Worm (Caenorhabditis elegans): Measurements from ENCODE around the gene pcs-1.

pcs-1 gene

ce11 chrII:11571260-11571854, 6.2 kb downstream of the pcs-1 start, which contains the start of gene F54D5.3:
Gene F54D5.3, plus strand, starts transcription at chrII:11571805.
- TF ChIP-seq zip-8 (tag; optimal IDR thresholded peaks at IDR 0.05), result peak; percentile 98
- TF ChIP-seq sem-2 (GFP tag; optimal IDR thresholded peaks at IDR 0.05), result no peak

- no peak for TF ChIP-seq nhr-76 (tag; optimal IDR thresholded peaks at IDR 0.05)
- TF ChIP-seq ceh-83 (GFP tag; optimal IDR thresholded peaks at IDR 0.05), result no peak
- TF ChIP-seq bed-3 (GFP tag; optimal IDR thresholded peaks at IDR 0.05), result no peak
- TF ChIP-seq ceh-43 (GFP tag; optimal IDR thresholded peaks at IDR 0.05), result no peak
- no peak for TF ChIP-seq mep-1 (tag; optimal IDR thresholded peaks at IDR 0.05)
- TF ChIP-seq drap-1 (GFP tag; optimal IDR thresholded peaks at IDR 0.05), result no peak
- no peak for TF ChIP-seq cnd-1 (tag; optimal IDR thresholded peaks at IDR 0.05)
- TF ChIP-seq sem-2 (GFP tag; optimal IDR thresholded peaks at IDR 0.05), result no peak
- TF ChIP-seq snpc-4 (tag; optimal IDR thresholded peaks at IDR 0.05), result no peak
- no peak for TF ChIP-seq mab-5 (tag; optimal IDR thresholded peaks at IDR 0.05)
- no peak for TF ChIP-seq nhr-28 (tag; optimal IDR thresholded peaks at IDR 0.05)
- TF ChIP-seq nhr-12 (tag; optimal IDR thresholded peaks at IDR 0.05), result no peak
- TF ChIP-seq blmp-1 (tag; optimal IDR thresholded peaks at IDR 0.05), result no peak
- TF ChIP-seq unc-120 (tag; optimal IDR thresholded peaks at IDR 0.05; ENCODE audit: poor library complexity, severe bottlenecking), result no peak
- TF ChIP-seq unc-39 (tag; optimal IDR thresholded peaks at IDR 0.05), result no peak
These were observed 8.2 kb downstream of the pcs-1 start, which contains the start of the genes F54D5.23 and F54D5.4 for ce11 chrII:11569213-11569868. Gene F54D5.23, minus strand, starts transcription at chrII:11569287. Gene F54D5.4, plus strand, starts transcription at chrII:11569818.

ce11 chrII:11568670-11569069, 8.9 kb downstream of the pcs-1 start:
- TF ChIP-seq unc-120 (tag; optimal IDR thresholded peaks at IDR 0.05; ENCODE audit: poor library complexity, severe bottlenecking) (no peak), lin-32 (GFP tag; optimal IDR thresholded peaks at IDR 0.05) (peak; percentile 66), ceh-43 (GFP tag; optimal IDR thresholded peaks at IDR 0.05) (no peak), lsy-2 (tag; optimal IDR thresholded peaks at IDR 0.05) (peak; percentile 7), hlh-1 (tag; optimal IDR thresholded peaks at IDR 0.05) (peak; percentile 62)

ce11 chrII:11566970-11567711, 10.4 kb downstream of the pcs-1 start, which contains the start of gene F54D5.5:
Gene F54D5.5, minus strand, starts transcription at chrII:11567020.
- TF ChIP-seq elt-3 (tag; optimal IDR thresholded peaks at IDR 0.05) (no peak), zip-8 (tag; optimal IDR thresholded peaks at IDR 0.05) (no peak), unc-62 (GFP tag; optimal IDR thresholded peaks at IDR 0.05) (peak; percentile 48), nhr-237 (tag; optimal IDR thresholded peaks at IDR 0.05) (no peak), drap-1 (GFP tag; optimal IDR thresholded peaks at IDR 0.05) (peak; percentile 23), nhr-76 (tag; optimal IDR thresholded peaks at IDR 0.05) (no peak), unc-39 (tag; optimal IDR thresholded peaks at IDR 0.05) (peak; percentile 63), pha-4 (tag; optimal IDR thresholded peaks at IDR 0.05) (peak; percentile 16), mep-1 (tag; optimal IDR thresholded peaks at IDR 0.05) (peak; percentile 70), ztf-11 (tag; optimal IDR thresholded peaks at IDR 0.05) (peak; percentile 80), bed-3 (GFP tag; optimal IDR thresholded peaks at IDR 0.05) (no peak), elt-1 (tag; optimal IDR thresholded peaks at IDR 0.05; ENCODE audit: borderline replicate concordance, insufficient read depth) (peak; percentile 42), lin-32 (GFP tag; optimal IDR thresholded peaks at IDR 0.05) (no peak), ceh-43 (GFP tag; optimal IDR thresholded peaks at IDR 0.05) (no peak), hlh-1 (tag; optimal IDR thresholded peaks at IDR 0.05) (peak; percentile 50), ceh-83 (GFP tag; optimal IDR thresholded peaks at IDR 0.05) (no peak), ces-1 (GFP tag; optimal IDR thresholded peaks at IDR 0.05) (peak; percentile 90), sem-2 (GFP tag; optimal IDR thresholded peaks at IDR 0.05) (no peak), ceh-39 (tag; optimal IDR thresholded peaks at IDR 0.05) (peak; percentile 27), cnd-1 (tag; optimal IDR thresholded peaks at IDR 0.05) (peak; percentile 86), lin-13 (tag; optimal IDR thresholded peaks at IDR 0.05) (peak; percentile 35), mls-2 (tag; optimal IDR thresholded peaks at IDR 0.05) (peak; percentile 94), tbx-8 (GFP tag; optimal IDR thresholded peaks at IDR 0.05) (no peak), unc-120 (tag; optimal IDR thresholded peaks at IDR 0.05; ENCODE audit: poor library complexity, severe bottlenecking) (peak; percentile 8), flh-1 (GFP tag; optimal IDR thresholded peaks at IDR 0.05) (no peak), sptf-1 (tag; optimal IDR thresholded peaks at IDR 0.05) (peak; percentile 88), snpc-4 (tag; optimal IDR thresholded peaks at IDR 0.05) (no peak), mab-5 (tag; optimal IDR thresholded peaks at IDR 0.05) (no peak), nhr-28 (tag; optimal IDR thresholded peaks at IDR 0.05) (no peak), blmp-1 (tag; optimal IDR thresholded peaks at IDR 0.05) (no peak), ham-2 (GFP tag; optimal IDR thresholded peaks at IDR 0.05) (peak; percentile 65), nhr-12 (tag; optimal IDR thresholded peaks at IDR 0.05) (no peak), nhr-2 (tag; optimal IDR thresholded peaks at IDR 0.05) (no peak), M03D4.4 (tag; optimal IDR thresholded peaks at IDR 0.05) (no peak), lsy-2 (tag; optimal IDR thresholded peaks at IDR 0.05) (peak; percentile 44)
